Fruit fly (Drosophila melanogaster): Measurements from ENCODE around the gene tefu.

tefu gene

DNA sequence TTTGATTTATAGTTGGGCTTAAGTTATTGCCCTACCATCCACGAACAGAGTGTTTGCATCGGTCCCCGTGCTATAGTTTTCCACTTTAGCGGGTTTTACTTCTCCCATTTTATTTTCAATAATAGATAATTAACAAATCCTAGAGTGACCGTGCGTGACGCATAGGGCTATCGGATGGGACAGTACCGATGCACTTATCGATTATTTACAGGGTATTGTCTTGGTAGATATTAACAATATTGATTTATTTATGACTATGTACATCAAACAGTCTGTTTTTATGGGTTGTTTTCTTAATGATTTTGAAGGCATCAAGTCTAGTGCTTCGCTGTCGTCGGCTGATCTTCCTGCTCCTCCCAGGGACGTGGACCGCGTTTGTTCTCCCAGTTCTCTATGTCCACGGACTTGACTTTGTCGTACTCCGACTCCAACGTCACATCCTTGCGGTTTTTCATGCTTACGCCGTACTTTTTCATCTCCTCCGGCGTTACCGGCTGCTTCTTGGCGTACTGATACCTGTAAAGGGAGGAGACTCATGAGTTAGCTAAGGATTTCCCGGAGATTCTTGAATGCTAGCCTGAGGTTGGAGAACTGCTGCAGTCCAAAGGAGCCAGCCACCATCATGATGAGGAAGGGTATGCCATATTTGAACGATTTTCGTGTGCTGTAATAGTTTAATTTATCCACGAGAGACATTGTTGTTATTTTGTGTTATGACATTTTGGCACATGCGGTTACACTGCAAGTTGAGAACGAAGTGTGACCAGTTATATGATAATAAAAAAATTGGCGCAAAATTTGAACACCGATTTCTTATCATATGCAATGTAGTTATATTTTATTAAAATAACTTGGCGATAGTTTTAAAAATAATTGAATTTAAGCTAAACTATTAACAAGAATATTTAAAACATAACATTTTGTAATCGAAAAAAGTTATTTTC lies 36.2 kb upstream of the tefu start, which contains the start of the genes MRG15 and Tm1:
MRG15 (minus strand) TSS at position 184 of the 944 bp plus-strand sequence.
Tm1 (plus strand) TSS at position 295 of the 944 bp plus-strand sequence.
- TF ChIP-seq CG17806 (tag; optimal IDR thresholded peaks at IDR 0.05) (no peak), CG14655 (GFP tag; optimal IDR thresholded peaks at IDR 0.05) (no peak), CG8159 (tag; optimal IDR thresholded peaks at IDR 0.05) (no peak), Ets98B (GFP tag; IDR thresholded peaks at IDR 0.05) (no peak), CG15710 (tag; optimal IDR thresholded peaks at IDR 0.05) (no peak), CG13204 (GFP tag; optimal IDR thresholded peaks at IDR 0.05) (no peak), CG32121 (GFP tag; IDR thresholded peaks at IDR 0.05) (no peak), Snoo (tag; optimal IDR thresholded peaks at IDR 0.05) (no peak), D1 (tag; optimal IDR thresholded peaks at IDR 0.05) (no peak), CG34367 (tag; optimal IDR thresholded peaks at IDR 0.05) (no peak), CG12605 (GFP tag; IDR thresholded peaks at IDR 0.05) (no peak)

DNA sequence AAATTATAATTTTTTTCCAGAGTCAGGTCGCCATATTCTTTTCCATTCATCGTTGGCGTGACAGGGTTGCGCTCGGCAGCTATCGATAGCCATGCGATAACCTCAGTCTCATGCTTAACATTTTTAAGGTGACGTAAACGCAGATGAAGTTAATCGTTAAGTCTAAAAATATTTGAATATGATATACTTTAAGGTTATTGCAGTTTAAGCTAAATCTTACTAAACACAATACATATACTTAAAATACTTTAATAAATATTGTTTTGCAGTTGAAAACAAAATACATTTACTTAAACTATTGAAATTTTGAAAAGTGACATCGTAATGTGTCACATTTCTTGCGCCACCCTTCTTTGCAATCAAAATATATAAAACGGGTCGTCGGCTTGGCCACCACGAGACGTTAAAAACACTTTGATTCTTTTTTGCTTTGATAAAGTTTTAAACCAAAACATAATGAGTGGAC lies 33.2 kb upstream of the tefu start, which contains the start of the genes Cp190 and CG4338:
Cp190 (minus strand) TSS at position 84 of the 466 bp plus-strand sequence.
CG4338 (plus strand) TSS at position 365 of the 466 bp plus-strand sequence.
- TF ChIP-seq CG4496 (GFP tag; IDR thresholded peaks at IDR 0.05) (peak; percentile 93), Pif1B (GFP tag; optimal IDR thresholded peaks at IDR 0.05) (no peak), CG17806 (tag; optimal IDR thresholded peaks at IDR 0.05) (peak; percentile 98), CG14655 (GFP tag; optimal IDR thresholded peaks at IDR 0.05) (no peak), CG8301 (tag; optimal IDR thresholded peaks at IDR 0.05) (peak; percentile 98), Pif1A (GFP tag; optimal IDR thresholded peaks at IDR 0.05) (no peak), CG8159 (tag; optimal IDR thresholded peaks at IDR 0.05) (peak; percentile 99), CG34367 (tag; optimal IDR thresholded peaks at IDR 0.05) (peak; percentile 97), CG13204 (GFP tag; optimal IDR thresholded peaks at IDR 0.05) (no peak), D1 (tag; optimal IDR thresholded peaks at IDR 0.05) (no peak), Ets98B (GFP tag; IDR thresholded peaks at IDR 0.05) (peak; percentile 90), Snoo (tag; optimal IDR thresholded peaks at IDR 0.05) (peak; percentile 97), CG32121 (GFP tag; IDR thresholded peaks at IDR 0.05) (peak; percentile 96), CG9948 (tag; optimal IDR thresholded peaks at IDR 0.05) (peak; percentile 98), CG12605 (GFP tag; IDR thresholded peaks at IDR 0.05) (peak; percentile 94), CG15710 (tag; optimal IDR thresholded peaks at IDR 0.05) (peak; percentile 98), CG10348 (GFP tag; IDR thresholded peaks at IDR 0.05) (peak; percentile 83), EcR (GFP tag; optimal IDR thresholded peaks at IDR 0.05) (peak; percentile 85), fd96Ca (GFP tag; IDR thresholded peaks at IDR 0.05) (peak; percentile 67; the same call in 2 of the 3 replicates), gl (tag; optimal IDR thresholded peaks at IDR 0.05) (peak; percentile 91), rn (GFP tag; IDR thresholded peaks at IDR 0.05) (peak; percentile 87)

DNA sequence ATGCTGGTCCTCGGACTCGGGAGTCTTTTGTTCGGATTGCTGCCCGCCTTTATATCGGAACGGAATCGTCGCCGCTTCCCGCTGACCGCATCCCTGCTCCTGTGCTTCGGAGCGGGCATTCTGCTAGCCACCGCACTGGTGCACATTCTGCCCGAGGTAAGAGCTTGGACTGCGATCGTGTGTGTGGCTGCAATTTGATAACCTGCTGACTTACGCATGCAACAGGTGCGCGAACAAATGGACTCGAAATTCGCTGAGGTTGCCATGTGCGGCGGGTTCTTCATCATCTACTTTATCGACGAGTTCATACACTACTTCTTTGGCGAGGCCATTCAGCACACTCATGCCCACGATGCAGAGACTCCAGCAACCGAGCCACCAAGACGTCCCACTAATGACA lies 26.8 kb upstream of the tefu start:
- no peak for TF ChIP-seq CG34367 (tag; optimal IDR thresholded peaks at IDR 0.05)
- no peak for TF ChIP-seq CG17806 (tag; optimal IDR thresholded peaks at IDR 0.05)
- no peak for TF ChIP-seq rn (GFP tag; IDR thresholded peaks at IDR 0.05)
- no peak for TF ChIP-seq CG15710 (tag; optimal IDR thresholded peaks at IDR 0.05)
- TF ChIP-seq CG8159 (tag; optimal IDR thresholded peaks at IDR 0.05) = no peak
- no peak for TF ChIP-seq D1 (tag; optimal IDR thresholded peaks at IDR 0.05)
- no peak for TF ChIP-seq Pif1B (GFP tag; optimal IDR thresholded peaks at IDR 0.05)

DNA sequence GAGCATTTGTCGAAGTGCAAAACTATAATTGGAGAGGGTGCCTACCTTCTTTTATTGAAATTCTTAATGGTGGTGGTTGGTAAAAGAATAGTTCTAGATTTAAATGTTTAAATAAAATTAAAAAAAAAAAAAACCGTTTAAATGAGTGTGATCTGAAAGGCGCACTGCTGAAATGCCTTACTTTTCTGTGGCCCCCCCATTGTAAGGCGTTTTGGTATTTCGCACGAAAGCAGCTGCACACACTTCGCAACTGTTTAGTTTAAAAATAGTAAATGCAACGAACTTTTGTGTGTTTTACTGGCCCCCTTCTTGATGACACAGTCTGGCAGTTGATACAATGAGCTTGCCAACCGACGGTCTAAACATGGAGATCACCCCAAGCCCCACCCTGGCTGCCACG lies 26.4 kb upstream of the tefu start, which contains the start of the genes CG14864 and Zip88E:
CG14864 (minus strand) TSS at position 113 of the 400 bp plus-strand sequence.
Zip88E (plus strand) TSS at position 237 of the 400 bp plus-strand sequence.
- TF ChIP-seq CG17806 (tag; optimal IDR thresholded peaks at IDR 0.05) = no peak
- no peak for TF ChIP-seq CG8301 (tag; optimal IDR thresholded peaks at IDR 0.05)
- TF ChIP-seq EcR (GFP tag; optimal IDR thresholded peaks at IDR 0.05) = no peak
- no peak for TF ChIP-seq Pif1B (GFP tag; optimal IDR thresholded peaks at IDR 0.05)
- no peak for TF ChIP-seq gl (tag; optimal IDR thresholded peaks at IDR 0.05)
- TF ChIP-seq CG15710 (tag; optimal IDR thresholded peaks at IDR 0.05) = no peak
- no peak for TF ChIP-seq CG10348 (GFP tag; IDR thresholded peaks at IDR 0.05)
- TF ChIP-seq CG4496 (GFP tag; IDR thresholded peaks at IDR 0.05) = no peak
- TF ChIP-seq Snoo (tag; optimal IDR thresholded peaks at IDR 0.05) = no peak
- TF ChIP-seq CG8159 (tag; optimal IDR thresholded peaks at IDR 0.05) = no peak
- TF ChIP-seq fd96Ca (GFP tag; IDR thresholded peaks at IDR 0.05) = no peak
- no peak for TF ChIP-seq Pif1A (GFP tag; optimal IDR thresholded peaks at IDR 0.05)
- TF ChIP-seq rn (GFP tag; IDR thresholded peaks at IDR 0.05) = no peak
- TF ChIP-seq D1 (tag; optimal IDR thresholded peaks at IDR 0.05) = no peak

DNA sequence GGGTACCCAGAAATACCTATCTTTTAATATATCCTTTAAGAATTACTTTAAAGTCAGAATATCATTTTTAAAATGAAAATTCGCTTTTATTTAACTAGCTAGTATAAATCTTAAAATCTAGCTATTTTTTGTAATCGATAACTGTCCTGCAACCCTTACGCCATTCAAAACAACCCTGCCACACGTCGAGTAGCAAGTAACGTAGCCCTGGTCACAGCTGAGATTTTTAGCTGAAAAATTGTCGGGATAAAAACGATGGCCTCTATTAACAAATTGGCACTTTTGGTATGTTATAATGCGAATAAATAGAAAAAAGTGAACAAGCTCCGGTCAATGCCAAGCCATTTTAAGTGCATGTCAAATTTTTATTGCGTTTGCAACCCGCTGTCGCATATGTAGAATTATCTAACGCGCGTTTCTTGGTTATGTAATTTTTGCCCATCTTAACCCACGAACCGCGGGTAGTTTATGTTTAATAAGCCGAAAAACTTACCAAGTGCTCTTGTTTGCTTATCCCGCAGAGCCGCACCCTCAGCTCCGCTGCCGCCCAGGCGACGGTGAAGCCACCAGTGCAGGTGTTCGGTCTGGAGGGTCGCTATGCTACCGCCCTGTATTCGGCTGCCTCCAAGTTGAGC lies 23.5 kb upstream of the tefu start, which contains the start of gene ATPsynO:
ATPsynO (plus strand) TSS at position 186 of the 635 bp plus-strand sequence.
- no peak for TF ChIP-seq D1 (tag; optimal IDR thresholded peaks at IDR 0.05)
- TF ChIP-seq Ets98B (GFP tag; IDR thresholded peaks at IDR 0.05) = no peak
- TF ChIP-seq Snoo (tag; optimal IDR thresholded peaks at IDR 0.05) = no peak
- TF ChIP-seq CG34367 (tag; optimal IDR thresholded peaks at IDR 0.05) = no peak
- no peak for TF ChIP-seq gl (tag; optimal IDR thresholded peaks at IDR 0.05)
- TF ChIP-seq CG12605 (GFP tag; IDR thresholded peaks at IDR 0.05) = no peak
- no peak for TF ChIP-seq Pif1B (GFP tag; optimal IDR thresholded peaks at IDR 0.05)
- TF ChIP-seq CG15710 (tag; optimal IDR thresholded peaks at IDR 0.05) = no peak
- no peak for TF ChIP-seq CG9948 (tag; optimal IDR thresholded peaks at IDR 0.05)
- no peak for TF ChIP-seq CG17806 (tag; optimal IDR thresholded peaks at IDR 0.05)
- TF ChIP-seq Pif1A (GFP tag; optimal IDR thresholded peaks at IDR 0.05) = no peak
- TF ChIP-seq CG4496 (GFP tag; IDR thresholded peaks at IDR 0.05) = no peak

All from whole organism, pupa.